Worm (Caenorhabditis elegans) whole organism, young adult: ENCODE data around the gene fbxa-139.
A peak's percentile ranks its signal among the peaks of the same experiment; 100 is the strongest.

Source experiments
- B0261.1 ChIP-seq: sonication (generic microtip); optimal IDR thresholded peaks from 2 replicates; lab custom pipeline; 2016; ENCODE audit warnings: mild to moderate bottlenecking, missing genetic modification characterization, moderate library complexity, missing compliant biosample characterization
- C06A6.2 ChIP-seq: fragments of 200-800 bp; sonication (Bioruptor generic); conservative IDR thresholded peaks from 2 replicates; pipeline ENCODE4 v1.3.6; 2022; ENCODE audit warnings: missing genetic modification characterization, missing compliant biosample characterization
- D2030.7 ChIP-seq: fragments of 200-800 bp; sonication (Bioruptor generic); IDR thresholded peaks from 2 replicates; pipeline ENCODE4 v1.3.6; 2022; ENCODE audit warnings: missing genetic modification reagents, missing genetic modification characterization, missing compliant biosample characterization
- F23B12.7 ChIP-seq: sonication (generic microtip); optimal IDR thresholded peaks from 2 replicates; lab custom pipeline; 2017; ENCODE audit warnings: missing genetic modification characterization, mild to moderate bottlenecking, missing compliant biosample characterization, antibody characterized with exemption, moderate library complexity; ENCODE audit not compliant: insufficient read depth
- F33H1.4 ChIP-seq: fragments of 200-800 bp; sonication (Bioruptor generic); IDR thresholded peaks from 2 replicates; pipeline ENCODE4 v1.3.6; 2022; ENCODE audit warnings: missing genetic modification reagents, missing genetic modification characterization, missing compliant biosample characterization
- F57C9.4 ChIP-seq: sonication (generic microtip); optimal IDR thresholded peaks from 2 replicates; lab custom pipeline; 2017; ENCODE audit warnings: mild to moderate bottlenecking, missing genetic modification characterization, missing compliant biosample characterization
- Y67H2A.10 ChIP-seq: fragments of 200-800 bp; sonication (Bioruptor generic); conservative IDR thresholded peaks from 2 replicates; pipeline ENCODE4 v1.3.6; 2022; ENCODE audit warnings: missing genetic modification reagents, missing genetic modification characterization, missing compliant biosample characterization
- Y79H2A.3 ChIP-seq: fragments of 200-800 bp; sonication (Bioruptor generic); conservative IDR thresholded peaks from 2 replicates; pipeline ENCODE4 v1.3.6; 2022; ENCODE audit warnings: missing genetic modification reagents, missing genetic modification characterization, missing compliant biosample characterization
- ZK185.1 ChIP-seq: sonication (generic microtip); optimal IDR thresholded peaks from 2 replicates; lab custom pipeline; 2016; ENCODE audit warnings: mild to moderate bottlenecking, missing genetic modification characterization, missing compliant biosample characterization; ENCODE audit not compliant: poor library complexity, severe bottlenecking
- athp-1 ChIP-seq: sonication (generic microtip); optimal IDR thresholded peaks from 2 replicates; lab custom pipeline; 2017; ENCODE audit warnings: mild to moderate bottlenecking, missing genetic modification characterization, missing compliant biosample characterization
- attf-5 ChIP-seq: fragments of 200-800 bp; sonication (Bioruptor generic); optimal IDR thresholded peaks from 2 replicates; lab custom pipeline; 2018; ENCODE audit warnings: mild to moderate bottlenecking, missing genetic modification characterization, missing compliant biosample characterization
- cebp-1 ChIP-seq, 2 experiments: fragments of 200-800 bp in 1 of 2; sonication (Bioruptor generic) in 1 of 2; sonication (generic microtip) in 1 of 2; IDR thresholded peaks in 1 of 2; optimal IDR thresholded peaks in 1 of 2; 2 replicates each; pipeline versions ENCODE4 v1.3.6 to Lab custom; 2017 to 2022; ENCODE audit warnings: missing compliant biosample characterization in 2 of 2, missing genetic modification characterization in 2 of 2, mild to moderate bottlenecking in 1 of 2, missing genetic modification reagents in 1 of 2, moderate library complexity in 1 of 2
- ceh-27 ChIP-seq: fragments of 200-800 bp; sonication (Bioruptor generic); optimal IDR thresholded peaks from 2 replicates; lab custom pipeline; 2018; ENCODE audit warnings: mild to moderate bottlenecking, missing genetic modification characterization, moderate library complexity, missing compliant biosample characterization
- die-1 ChIP-seq: sonication (generic microtip); optimal IDR thresholded peaks from 2 replicates; lab custom pipeline; 2016; ENCODE audit warnings: missing genotype, mild to moderate bottlenecking, missing genetic modification characterization, missing compliant biosample characterization
- dox-1 ChIP-seq: fragments of 200-800 bp; sonication (Bioruptor generic); IDR thresholded peaks from 2 replicates; pipeline ENCODE4 v1.3.6; 2022; ENCODE audit warnings: missing genetic modification reagents, missing genetic modification characterization, missing compliant biosample characterization
- dpff-1 ChIP-seq: sonication (generic microtip); optimal IDR thresholded peaks from 2 replicates; lab custom pipeline; 2017; ENCODE audit warnings: mild to moderate bottlenecking, missing genetic modification characterization, missing compliant biosample characterization
- egl-18 ChIP-seq: fragments of 200-800 bp; sonication (Bioruptor generic); IDR thresholded peaks from 2 replicates; pipeline ENCODE4 v1.3.6; 2022; ENCODE audit warnings: missing genetic modification reagents, missing genetic modification characterization, missing compliant biosample characterization
- egrh-3 ChIP-seq: fragments of 200-800 bp; sonication (Bioruptor generic); IDR thresholded peaks from 2 replicates; pipeline ENCODE4 v1.3.6; 2022; ENCODE audit warnings: missing genetic modification reagents, missing genetic modification characterization, missing compliant biosample characterization
- him-1 ChIP-seq: sonication (generic microtip); optimal IDR thresholded peaks from 2 replicates; lab custom pipeline; 2016; ENCODE audit warnings: missing genotype, missing genetic modification reagents, missing genetic modification characterization, missing compliant biosample characterization
- hmg-1.2 ChIP-seq: fragments of 200-800 bp; sonication (Bioruptor generic); IDR thresholded peaks from 2 replicates; pipeline ENCODE4 v1.3.6; 2022; ENCODE audit warnings: missing genetic modification reagents, missing genetic modification characterization, missing compliant biosample characterization
- lag-1 ChIP-seq: fragments of 200-800 bp; sonication (Bioruptor generic); IDR thresholded peaks from 2 replicates; pipeline ENCODE4 v1.3.6; 2022; ENCODE audit warnings: missing genetic modification reagents, missing genetic modification characterization, missing compliant biosample characterization
- lin-26 ChIP-seq: fragments of 200-800 bp; sonication (Bioruptor generic); IDR thresholded peaks from 2 replicates; pipeline ENCODE4 v1.3.6; 2022; ENCODE audit warnings: missing genetic modification reagents, missing genetic modification characterization, missing compliant biosample characterization
- lin-54 ChIP-seq: fragments of 200-800 bp; sonication (Bioruptor generic); optimal IDR thresholded peaks from 2 replicates; lab custom pipeline; 2018; ENCODE audit warnings: mild to moderate bottlenecking, missing genetic modification characterization, missing compliant biosample characterization
- lir-1 ChIP-seq: fragments of 200-800 bp; sonication (Bioruptor generic); conservative IDR thresholded peaks from 2 replicates; pipeline ENCODE4 v1.3.6; 2022; ENCODE audit warnings: missing genetic modification reagents, missing genetic modification characterization, missing compliant biosample characterization
- lsy-27 ChIP-seq: sonication (generic microtip); optimal IDR thresholded peaks from 2 replicates; lab custom pipeline; 2017; ENCODE audit warnings: missing genetic modification characterization, mild to moderate bottlenecking, missing compliant biosample characterization, antibody characterized with exemption, missing genotype, borderline replicate concordance; ENCODE audit not compliant: insufficient read depth
- madf-6 ChIP-seq: fragments of 200-800 bp; sonication (Bioruptor generic); IDR thresholded peaks from 2 replicates; pipeline ENCODE4 v1.3.6; 2022; ENCODE audit warnings: missing genetic modification reagents, missing genetic modification characterization, missing compliant biosample characterization
- mcd-1 ChIP-seq: fragments of 200-800 bp; sonication (Bioruptor generic); IDR thresholded peaks from 2 replicates; pipeline ENCODE4 v1.3.6; 2022; ENCODE audit warnings: missing genetic modification reagents, missing genetic modification characterization, missing compliant biosample characterization
- nfyb-1 ChIP-seq: fragments of 200-800 bp; sonication (Bioruptor generic); IDR thresholded peaks from 2 replicates; pipeline ENCODE4 v1.3.6; 2022; ENCODE audit warnings: missing genetic modification reagents, missing genetic modification characterization, missing compliant biosample characterization
- nhr-90 ChIP-seq: sonication (generic microtip); optimal IDR thresholded peaks from 2 replicates; lab custom pipeline; 2016; ENCODE audit warnings: missing genotype, mild to moderate bottlenecking, missing genetic modification characterization, missing compliant biosample characterization
- pbrm-1 ChIP-seq: fragments of 200-800 bp; sonication (Bioruptor generic); IDR thresholded peaks from 2 replicates; pipeline ENCODE4 v1.3.6; 2022; ENCODE audit warnings: missing genetic modification reagents, missing genetic modification characterization, missing compliant biosample characterization
- rpc-1 ChIP-seq, 2 experiments: fragments of 150-350 bp in 1 of 2; sonication (generic microtip) in 1 of 2; optimal IDR thresholded peaks; 2 replicates each; lab custom pipeline; 2014 to 2018; ENCODE audit warnings: missing biosample characterization in 1 of 2, missing genetic modification characterization in 1 of 2, missing genetic modification reagents in 1 of 2, missing genotype in 1 of 2
- snpc-3.4 ChIP-seq: sonication (generic microtip); optimal IDR thresholded peaks from 2 replicates; lab custom pipeline; 2017; ENCODE audit warnings: missing genetic modification characterization, mild to moderate bottlenecking, missing compliant biosample characterization, antibody characterized with exemption, moderate library complexity, missing genotype, missing genetic modification reagents
- snpc-4 ChIP-seq, 5 experiments: fragments of 150-350 bp in 1 of 5; sonication (generic microtip) in 4 of 5; optimal IDR thresholded peaks; 2 replicates each; lab custom pipeline; 2014 to 2018; ENCODE audit warnings: missing genetic modification characterization in 5 of 5, missing biosample characterization in 3 of 5, antibody characterized with exemption in 2 of 5, mild to moderate bottlenecking in 2 of 5, missing compliant biosample characterization in 2 of 5, missing genotype in 2 of 5, moderate library complexity in 2 of 5, missing genetic modification reagents in 1 of 5
- tbp1 ChIP-seq: fragments of 200-800 bp; sonication (Bioruptor generic); optimal IDR thresholded peaks from 2 replicates; lab custom pipeline; 2018; ENCODE audit warnings: mild to moderate bottlenecking, missing genetic modification characterization, missing compliant biosample characterization
- xnd-1 ChIP-seq: sonication (generic microtip); optimal IDR thresholded peaks from 2 replicates; lab custom pipeline; 2016; ENCODE audit warnings: missing genotype, missing genetic modification reagents, missing genetic modification characterization, missing compliant biosample characterization
- ztf-18 ChIP-seq: sonication (generic microtip); optimal IDR thresholded peaks from 2 replicates; lab custom pipeline; 2016; ENCODE audit warnings: missing genotype, mild to moderate bottlenecking, missing genetic modification characterization, missing compliant biosample characterization
- ztf-25 ChIP-seq: fragments of 200-800 bp; sonication (Bioruptor generic); IDR thresholded peaks from 2 replicates; pipeline ENCODE4 v1.3.6; 2022; ENCODE audit warnings: missing genetic modification reagents, missing genetic modification characterization, missing compliant biosample characterization
- ztf-3 ChIP-seq: fragments of 200-800 bp; sonication (Bioruptor generic); optimal IDR thresholded peaks from 2 replicates; lab custom pipeline; 2018; ENCODE audit warnings: mild to moderate bottlenecking, missing genetic modification characterization, missing compliant biosample characterization
- ztf-6 ChIP-seq: fragments of 200-800 bp; sonication (Bioruptor generic); IDR thresholded peaks from 2 replicates; pipeline ENCODE4 v1.3.6; 2022; ENCODE audit warnings: missing genetic modification reagents, missing genetic modification characterization, missing compliant biosample characterization

fbxa-139 gene

ce11 chrV:15553869-15554268, 40.6 kb downstream of the fbxa-139 start:
- TF ChIP-seq snpc-4 (GFP tag; optimal IDR thresholded peaks at IDR 0.05; lab: Kevin White, UChicago) (no peak), snpc-4 (tag; optimal IDR thresholded peaks at IDR 0.05; lab: Kevin White, UChicago) (peak in 2 of 4 experiments; percentile 20 to 57), rpc-1 (optimal IDR thresholded peaks at IDR 0.05; lab: Kevin White, UChicago) (peak; percentile 67), rpc-1 (tag; optimal IDR thresholded peaks at IDR 0.05; lab: Kevin White, UChicago) (peak; percentile 77), egrh-3 (GFP tag; lab: Robert Waterston, UW) (no peak), egl-18 (GFP tag; lab: Robert Waterston, UW) (no peak), ztf-25 (GFP tag; lab: Robert Waterston, UW) (0 out of 2 replicates have a peak, but pooled peaks have one; percentile 44), lsy-27 (tag; lab: Kevin White, UChicago) (peak; percentile 22), dpff-1 (tag; lab: Kevin White, UChicago) (no peak), B0261.1 (tag; lab: Kevin White, UChicago) (peak; percentile 78), ztf-6 (GFP tag; lab: Robert Waterston, UW) (no peak), cebp-1 (GFP tag; IDR thresholded peaks at IDR 0.05; lab: Robert Waterston, UW) (no peak), cebp-1 (tag; optimal IDR thresholded peaks at IDR 0.05; lab: Kevin White, UChicago) (peak; percentile 12), him-1 (tag; lab: Kevin White, UChicago) (peak; percentile 63), Y79H2A.3 (GFP tag; lab: Robert Waterston, UW) (no peak), xnd-1 (tag; lab: Kevin White, UChicago) (no peak), lin-54 (GFP tag; lab: Kevin White, UChicago) (peak; percentile 18), attf-5 (GFP tag; lab: Kevin White, UChicago) (no peak), nhr-90 (tag; lab: Kevin White, UChicago) (peak; percentile 4), lin-26 (peak; percentile 77; the same call in 1 of the 2 replicates), F33H1.4 (GFP tag; lab: Robert Waterston, UW) (0 out of 2 replicates have a peak, but pooled peaks have one; percentile 17), D2030.7 (peak; percentile 52), ZK185.1 (peak; percentile 35), die-1 (tag; lab: Kevin White, UChicago) (peak; percentile 48), ztf-3 (GFP tag; lab: Kevin White, UChicago) (no peak), ceh-27 (GFP tag; lab: Kevin White, UChicago) (no peak), madf-6 (GFP tag; lab: Robert Waterston, UW) (peak; percentile 61), lir-1 (0 out of 2 replicates have a peak, but pooled peaks have one; percentile 37), C06A6.2 (GFP tag; lab: Robert Waterston, UW) (no peak), hmg-1.2 (peak; percentile 68), lag-1 (GFP tag; lab: Robert Waterston, UW) (no peak), dox-1 (GFP tag; lab: Robert Waterston, UW) (peak; percentile 54), ztf-18 (tag; lab: Kevin White, UChicago) (peak; percentile 24), Y67H2A.10 (no peak), F23B12.7 (tag; lab: Kevin White, UChicago) (peak; percentile 20), athp-1 (tag; lab: Kevin White, UChicago) (peak; percentile 9), snpc-3.4 (tag; lab: Kevin White, UChicago) (no peak), mcd-1 (GFP tag; lab: Robert Waterston, UW) (peak; percentile 29; the same call in 1 of the 2 replicates), pbrm-1 (GFP tag; lab: Robert Waterston, UW) (peak; percentile 15; the same call in 1 of the 2 replicates), tbp1 (GFP tag; lab: Kevin White, UChicago) (peak; percentile 95), nfyb-1 (GFP tag; lab: Robert Waterston, UW) (no peak), F57C9.4 (no peak)
